Worm (Caenorhabditis elegans): ENCODE measurements around the gene C17C3.24.

ce11 chrII:5496375-5496774 lies 45.2 kb downstream of the C17C3.24 start, which contains the start of gene F12A10.1:
- TF ChIP-seq blmp-1 (tag; optimal IDR thresholded peaks at IDR 0.05) (no peak), unc-62 (GFP tag; optimal IDR thresholded peaks at IDR 0.05) (no peak), ztf-11 (tag; optimal IDR thresholded peaks at IDR 0.05) (no peak)
